Worm (Caenorhabditis elegans) whole organism, late embryonic: ENCODE results near the gene irg-2.

ENCODE experiments used
- ama-1 ChIP-seq: fragments of 150-350 bp; optimal IDR thresholded peaks from 2 replicates; lab custom pipeline; 2014
- dmd-4 ChIP-seq: sonication (generic microtip); optimal IDR thresholded peaks from 2 replicates; lab custom pipeline; 2016; ENCODE audit warnings: borderline replicate concordance, missing genetic modification characterization, missing compliant biosample characterization
- nfya-1 ChIP-seq: sonication (generic microtip); optimal IDR thresholded peaks from 2 replicates; lab custom pipeline; 2017; ENCODE audit warnings: missing genetic modification characterization, mild to moderate bottlenecking, missing compliant biosample characterization, antibody characterized with exemption, moderate library complexity
- pha-4 ChIP-seq: fragments of 150-350 bp; optimal IDR thresholded peaks from 2 replicates; lab custom pipeline; 2018; ENCODE audit warnings: missing biosample characterization, missing genetic modification reagents, missing genetic modification characterization

DNA sequence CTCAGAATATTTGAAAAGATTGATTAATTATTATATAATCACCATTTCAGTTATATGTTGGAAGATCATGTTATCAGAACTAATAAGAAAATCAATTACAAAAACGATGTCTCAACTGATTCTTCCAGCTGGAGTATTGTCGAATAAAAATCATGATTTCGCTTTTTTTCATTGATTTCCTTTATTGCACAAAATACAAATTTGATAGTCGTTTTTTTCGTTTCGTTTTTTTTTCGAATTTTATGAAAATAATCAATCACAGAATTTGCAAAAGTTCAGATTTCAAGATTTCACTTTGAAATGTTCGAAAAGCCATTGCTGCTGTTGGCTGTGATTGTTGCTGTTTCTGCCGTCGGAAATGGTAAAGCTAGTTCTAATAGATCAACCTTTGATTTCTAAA lies 6.2 kb upstream of the irg-2 start, which contains the start of gene C49G7.13:
- TF ChIP-seq dmd-4 (tag; lab: Kevin White, UChicago) (no peak), nfya-1 (no peak), pha-4 (tag; lab: Kevin White, UChicago) (no peak), ama-1 (no peak)
